Worm (Caenorhabditis elegans) whole organism, dauer: ENCODE measurements around the gene flp-4.
"Not testable (repeated sequence)": the region's sequence is repeated elsewhere in the genome, so short reads cannot be mapped to it uniquely, and the experiment has no call there.

ENCODE experiments used
- unc-62 ChIP-seq: sonication (generic microtip); optimal IDR thresholded peaks from 2 replicates; lab custom pipeline; 2017; ENCODE audit warnings: missing biosample characterization, missing genetic modification reagents, missing genetic modification characterization

Gene flp-4

DNA sequence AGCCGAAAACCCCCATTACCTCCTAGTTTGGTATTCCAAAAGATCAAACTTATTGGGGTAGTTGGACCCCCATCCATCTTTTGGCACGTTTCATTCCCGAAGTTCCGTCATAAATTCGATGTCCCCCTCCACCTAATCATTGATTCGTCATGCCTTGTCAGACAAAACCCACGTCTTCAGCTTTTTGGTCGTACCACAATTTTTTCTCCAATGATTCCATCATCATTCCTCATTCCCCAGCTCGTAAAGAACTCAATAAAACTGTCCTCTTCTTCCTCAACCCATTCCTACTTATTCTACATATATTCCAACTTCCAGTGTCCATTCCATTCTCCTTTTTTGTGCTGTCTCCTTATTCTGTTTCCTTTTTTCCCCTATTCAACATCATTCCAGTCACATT lies at the start of gene flp-4:
TSS of gene flp-4 (plus strand) at position 301 of the 400 bp plus-strand sequence.
- TF ChIP-seq unc-62 (GFP tag; lab: Kevin White, UChicago): no peak

DNA sequence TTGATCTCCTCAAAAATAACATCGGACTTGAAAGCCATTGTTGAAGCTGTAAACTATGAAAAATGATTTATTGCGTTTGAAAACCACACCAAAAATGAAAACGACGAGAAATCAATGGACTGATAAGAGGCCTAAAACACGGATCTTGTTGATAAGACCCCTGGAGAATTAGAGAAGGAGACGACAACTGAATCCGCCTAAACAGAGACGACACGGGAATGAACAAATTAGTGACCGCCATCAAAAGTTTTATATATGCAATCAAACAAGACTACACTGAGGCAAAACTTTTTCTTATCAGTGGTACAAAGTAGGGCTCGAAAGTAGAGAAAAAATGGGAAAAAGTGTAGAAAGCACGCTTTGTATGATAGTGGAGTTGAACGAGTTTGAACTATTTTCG lies 47.6 kb upstream of the flp-4 start, which contains the start of gene nlt-1:
TSS of gene nlt-1 (minus strand) at position 78 of the 400 bp plus-strand sequence.
- TF ChIP-seq unc-62 (GFP tag; lab: Kevin White, UChicago): no peak

- no peak for TF ChIP-seq unc-62 (GFP tag; lab: Kevin White, UChicago)
Observed at ce11 chrII:10001546-10001945, 47.1 kb upstream of the flp-4 start, which contains the start of gene ZK892.3. Gene ZK892.3, plus strand, starts transcription at chrII:10001846.

- not testable (repeated sequence) for TF ChIP-seq unc-62 (GFP tag; lab: Kevin White, UChicago)
Observed at ce11 chrII:10006266-10006665, 42.4 kb upstream of the flp-4 start, which contains the start of gene ZK892.4. Gene ZK892.4, plus strand, starts transcription at chrII:10006566.

DNA sequence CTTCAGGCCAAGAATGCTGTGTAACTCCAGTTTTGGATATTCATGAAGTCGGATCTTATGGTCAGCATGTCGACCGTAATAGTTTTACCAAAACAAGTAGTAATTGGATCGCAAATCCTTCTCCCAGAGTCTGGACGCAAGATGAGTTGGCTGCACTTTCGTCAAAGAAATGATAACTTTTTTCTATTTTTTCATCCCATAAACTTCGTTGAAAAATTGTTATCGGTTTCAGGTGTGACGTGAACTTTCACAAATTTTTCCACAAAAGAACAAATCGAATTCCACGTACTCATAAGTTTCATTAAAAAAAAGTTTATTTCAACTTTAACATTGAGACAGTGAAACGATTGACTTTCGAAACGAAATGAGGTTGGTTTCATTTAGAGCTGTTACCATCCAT lies 40.8 kb upstream of the flp-4 start, which contains the start of gene ZK892.5:
TSS of gene ZK892.5 (plus strand) at position 301 of the 400 bp plus-strand sequence.
- TF ChIP-seq unc-62 (GFP tag; lab: Kevin White, UChicago): no peak

DNA sequence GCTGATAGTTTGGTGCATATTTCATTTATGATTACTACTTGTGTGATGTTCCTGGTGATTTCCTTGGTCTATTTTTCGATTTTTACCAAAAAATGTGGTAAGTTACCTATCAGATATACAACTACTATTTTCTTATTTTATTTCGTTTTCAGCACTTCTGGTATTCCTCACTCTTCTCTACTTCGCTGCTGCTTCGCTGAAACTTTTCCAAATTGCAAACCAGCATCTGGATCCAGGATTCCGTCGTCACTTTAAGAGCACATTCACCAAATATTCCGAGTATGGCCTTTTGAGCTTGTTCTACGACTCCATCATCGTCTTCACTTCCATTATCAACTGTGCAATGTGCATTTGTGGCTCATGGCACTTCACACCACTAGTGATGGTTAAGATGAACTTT lies 40.1 kb upstream of the flp-4 start:
- TF ChIP-seq unc-62 (GFP tag; lab: Kevin White, UChicago): no peak

DNA sequence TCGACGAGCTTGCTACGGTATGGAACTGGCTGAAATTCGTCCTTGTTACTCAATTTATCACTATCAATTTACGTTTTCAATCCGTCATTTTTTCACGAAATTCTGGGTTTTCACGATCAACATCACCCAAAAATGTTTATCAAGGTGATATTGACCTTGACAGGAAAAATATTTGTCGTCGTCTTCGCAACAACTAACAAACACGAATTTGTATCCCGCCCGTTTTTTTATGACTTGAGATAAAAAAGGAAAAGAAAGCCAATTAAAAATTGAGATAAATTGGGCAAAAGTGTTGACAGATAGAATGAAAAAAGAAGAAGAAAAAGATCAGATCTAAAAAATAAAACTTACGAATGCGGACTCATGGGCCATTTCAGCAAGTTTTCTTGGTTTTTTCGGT lies 37.8 kb upstream of the flp-4 start:
- TF ChIP-seq unc-62 (GFP tag; lab: Kevin White, UChicago): no peak

DNA sequence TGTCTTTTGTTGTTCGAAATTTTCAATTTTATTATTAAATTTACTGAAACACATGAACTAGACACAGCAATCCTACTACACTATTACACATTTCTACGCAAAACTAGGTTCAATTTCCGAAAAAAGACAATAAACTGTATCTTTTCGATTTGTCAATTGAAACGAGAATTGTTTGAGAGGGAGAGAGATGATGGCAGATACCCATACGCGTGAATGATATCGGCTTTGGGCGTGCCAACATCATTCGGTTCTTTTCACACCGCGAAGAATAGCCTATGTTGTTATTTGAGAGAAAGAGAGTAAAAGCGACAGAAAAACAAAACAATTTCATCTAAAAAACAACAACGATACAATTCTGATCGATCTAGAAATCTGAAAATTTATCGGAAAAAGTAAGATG lies 36.9 kb upstream of the flp-4 start:
- no peak for TF ChIP-seq unc-62 (GFP tag; lab: Kevin White, UChicago)

ce11 chrII:10012490-10012889 lies 36.2 kb upstream of the flp-4 start:
- no peak for TF ChIP-seq unc-62 (GFP tag; lab: Kevin White, UChicago)

- no peak for TF ChIP-seq unc-62 (GFP tag; lab: Kevin White, UChicago)
Observed at ce11 chrII:10014384-10014783, 34.3 kb upstream of the flp-4 start.

DNA sequence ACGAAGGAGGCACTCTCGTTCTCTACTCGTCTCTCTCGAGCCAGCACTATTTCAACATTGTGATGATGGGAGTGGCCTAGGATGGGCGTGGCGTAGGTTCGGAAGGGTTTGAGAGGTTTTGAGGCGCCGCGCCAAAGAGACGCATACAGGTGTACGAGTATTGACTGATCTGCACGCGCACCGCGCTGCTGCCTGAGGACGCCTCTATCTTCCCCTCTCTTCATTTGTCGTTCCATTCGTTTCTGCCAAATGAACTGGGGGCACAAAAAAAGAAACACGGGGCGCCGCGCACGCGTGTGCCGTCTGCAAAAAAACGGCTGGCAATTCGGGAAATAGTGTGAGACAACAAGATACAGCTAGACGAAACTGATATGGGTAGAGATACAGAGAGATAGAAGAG lies 32.7 kb upstream of the flp-4 start, which contains the start of gene lec-2:
TSS of gene lec-2 (minus strand) at position 171 of the 400 bp plus-strand sequence.
- TF ChIP-seq unc-62 (GFP tag; lab: Kevin White, UChicago): no peak

ce11 chrII:10017528-10017927 lies 31.1 kb upstream of the flp-4 start:
- TF ChIP-seq unc-62 (GFP tag; lab: Kevin White, UChicago): no peak

ce11 chrII:10019669-10020068 lies 29.0 kb upstream of the flp-4 start:
- TF ChIP-seq unc-62 (GFP tag; lab: Kevin White, UChicago): no peak

DNA sequence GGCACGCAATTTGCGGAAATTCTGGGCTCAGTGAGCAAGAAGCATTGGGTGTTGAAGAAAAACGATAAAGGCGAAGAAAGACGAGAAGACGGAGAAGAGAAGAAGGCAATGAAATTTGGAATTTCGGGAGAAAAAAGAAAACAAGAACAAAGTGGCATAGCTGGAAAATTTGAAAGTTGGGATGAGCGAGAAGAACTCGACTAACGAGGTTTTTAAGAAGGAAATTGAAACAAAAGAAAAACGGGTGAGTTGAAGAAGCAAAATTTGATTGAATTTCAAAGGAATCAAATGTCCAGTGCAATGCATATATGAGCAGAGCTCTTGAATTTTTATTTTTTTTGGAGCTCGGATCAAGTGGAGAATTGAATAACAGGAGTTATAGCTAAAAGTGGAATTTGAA lies 26.9 kb upstream of the flp-4 start:
- no peak for TF ChIP-seq unc-62 (GFP tag; lab: Kevin White, UChicago)

ce11 chrII:10025059-10025458 lies 23.6 kb upstream of the flp-4 start:
- TF ChIP-seq unc-62 (GFP tag; lab: Kevin White, UChicago): no peak

ce11 chrII:10028195-10028594 lies 20.5 kb upstream of the flp-4 start, which contains the start of gene F52H3.6:
Gene F52H3.6, minus strand, starts transcription at chrII:10028422.
- TF ChIP-seq unc-62 (GFP tag; lab: Kevin White, UChicago): no peak

- no peak for TF ChIP-seq unc-62 (GFP tag; lab: Kevin White, UChicago)
Observed at ce11 chrII:10029044-10029443, 19.6 kb upstream of the flp-4 start.

DNA sequence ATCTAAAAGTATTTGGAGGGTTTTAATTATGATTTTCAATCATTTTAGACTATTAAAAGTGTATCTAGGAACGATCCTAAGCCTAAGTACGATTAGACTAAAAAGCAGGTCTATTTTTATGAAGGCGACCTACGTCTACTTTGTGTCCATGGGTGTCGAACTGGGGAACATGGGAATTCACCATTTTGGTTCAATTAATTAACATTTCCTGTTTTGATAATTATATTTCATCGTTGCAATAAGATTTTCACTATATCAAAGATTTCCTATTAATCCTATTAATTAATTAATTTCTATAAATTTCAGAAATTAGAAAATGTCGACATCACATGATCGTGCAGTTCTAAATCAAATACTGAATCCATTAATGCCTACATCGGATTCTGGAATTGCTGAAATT lies 18.8 kb upstream of the flp-4 start, which contains the start of gene ttc-36:
TSS of gene ttc-36 (plus strand) at position 301 of the 400 bp plus-strand sequence.
- TF ChIP-seq unc-62 (GFP tag; lab: Kevin White, UChicago): no peak
